Worm (Caenorhabditis elegans): ENCODE data around the gene tbc-8.

The tbc-8 gene

DNA sequence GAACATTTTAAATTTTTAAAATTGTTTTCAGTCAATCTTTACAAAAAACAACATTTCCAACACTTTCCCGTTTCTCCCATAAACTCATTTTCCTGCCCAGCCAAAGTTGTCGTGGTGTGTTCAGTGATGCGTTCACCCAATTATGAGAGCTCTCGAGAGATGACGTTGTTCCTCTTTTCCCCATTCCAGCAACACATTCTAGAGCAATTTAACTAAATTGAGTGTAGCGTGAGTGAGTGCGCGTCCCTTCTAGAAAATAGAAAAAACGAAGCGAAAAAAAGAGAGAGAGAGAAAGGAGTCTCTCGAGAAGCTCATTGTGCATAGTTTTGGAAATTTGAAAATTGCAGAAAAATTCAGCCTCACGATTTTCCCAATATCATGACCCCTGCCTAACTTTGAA lies 6.0 kb upstream of the tbc-8 start:
- no peak for TF ChIP-seq nhr-28 (tag; optimal IDR thresholded peaks at IDR 0.05)
- TF ChIP-seq sox-4 (tag; optimal IDR thresholded peaks at IDR 0.05), result no peak
- peak; percentile 22 for TF ChIP-seq fkh-10 (GFP tag; optimal IDR thresholded peaks at IDR 0.05)
- peak in 1 of 2 experiments; percentile 12 for TF ChIP-seq lsy-2 (tag; optimal IDR thresholded peaks at IDR 0.05)
- TF ChIP-seq ztf-11 (tag; optimal IDR thresholded peaks at IDR 0.05), result no peak
- peak; percentile 68 for TF ChIP-seq lin-14 (GFP tag; optimal IDR thresholded peaks at IDR 0.05)
- TF ChIP-seq nhr-71 (tag; optimal IDR thresholded peaks at IDR 0.05), result peak; percentile 16
- TF ChIP-seq nhr-85 (tag), result no peak

- TF ChIP-seq lin-39 (tag; optimal IDR thresholded peaks at IDR 0.05) (no peak), nhr-85 (tag) (peak; percentile 10), lin-14 (GFP tag; optimal IDR thresholded peaks at IDR 0.05) (peak; percentile 22), unc-130 (tag; optimal IDR thresholded peaks at IDR 0.05) (no peak), ceh-90 (tag; optimal IDR thresholded peaks at IDR 0.05) (no peak)
These were observed 4.8 kb upstream of the tbc-8 start for ce11 chrIII:10359916-10360315.

ce11 chrIII:10361456-10361855 lies 3.3 kb upstream of the tbc-8 start:
- TF ChIP-seq C16A3.4 (tag; optimal IDR thresholded peaks at IDR 0.05) (no peak), dpl-1 (GFP tag; optimal IDR thresholded peaks at IDR 0.05) (no peak), snu-23 (GFP tag; optimal IDR thresholded peaks at IDR 0.05) (no peak), unc-86 (tag; optimal IDR thresholded peaks at IDR 0.05) (no peak), nhr-71 (tag; optimal IDR thresholded peaks at IDR 0.05) (no peak), xbp-1 (tag; optimal IDR thresholded peaks at IDR 0.05) (no peak), rnt-1 (tag; optimal IDR thresholded peaks at IDR 0.05) (no peak), ceh-63 (GFP tag; optimal IDR thresholded peaks at IDR 0.05) (no peak), unc-30 (tag; optimal IDR thresholded peaks at IDR 0.05) (no peak), pqm-1 (tag; optimal IDR thresholded peaks at IDR 0.05) (no peak), zip-4 (GFP tag; optimal IDR thresholded peaks at IDR 0.05) (no peak), Y116A8C.19 (tag; optimal IDR thresholded peaks at IDR 0.05; ENCODE audit: borderline replicate concordance) (no peak), efl-1 (optimal IDR thresholded peaks at IDR 0.05) (no peak), efl-1 (GFP tag; optimal IDR thresholded peaks at IDR 0.05 in 1 of 2) (no peak)

DNA sequence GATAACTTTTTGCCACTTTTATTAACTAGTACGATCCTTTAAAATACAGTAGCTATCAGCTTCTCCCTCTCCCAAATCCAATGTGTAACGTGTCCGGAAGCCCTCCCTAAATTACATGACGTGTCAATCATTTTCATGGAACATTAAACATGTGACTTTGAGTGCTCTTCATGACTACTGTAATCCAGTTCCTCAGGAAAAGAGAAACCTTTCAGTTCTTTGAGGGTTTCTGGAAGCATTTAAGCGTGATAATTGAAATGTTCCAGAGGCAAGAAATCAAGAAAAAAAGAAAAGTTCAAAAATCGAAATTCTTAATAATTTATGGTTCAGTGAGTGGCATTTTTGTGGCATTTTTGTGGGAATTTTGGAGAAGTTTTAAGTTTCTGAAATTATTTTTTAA lies 1.8 kb upstream of the tbc-8 start:
- TF ChIP-seq F16B12.6 (tag; optimal IDR thresholded peaks at IDR 0.05) (no peak), swsn-7 (tag; optimal IDR thresholded peaks at IDR 0.05) (no peak), nhr-76 (tag; optimal IDR thresholded peaks at IDR 0.05) (no peak), ama-1 (optimal IDR thresholded peaks at IDR 0.05) (no peak), lin-14 (GFP tag; optimal IDR thresholded peaks at IDR 0.05) (no peak), fkh-4 (tag; optimal IDR thresholded peaks at IDR 0.05; ENCODE audit: borderline replicate concordance) (no peak), jun-1 (tag; optimal IDR thresholded peaks at IDR 0.05) (no peak), ceh-82 (tag; optimal IDR thresholded peaks at IDR 0.05) (no peak), pag-3 (tag; optimal IDR thresholded peaks at IDR 0.05; ENCODE audit: borderline replicate concordance, insufficient read depth) (no peak), ztf-4 (tag; optimal IDR thresholded peaks at IDR 0.05) (no peak), lsy-2 (tag; optimal IDR thresholded peaks at IDR 0.05) (peak in 1 of 2 experiments; percentile 29), egl-27 (tag; optimal IDR thresholded peaks at IDR 0.05) (no peak), pax-3 (tag; optimal IDR thresholded peaks at IDR 0.05) (peak; percentile 12), C34B4.2 (tag; optimal IDR thresholded peaks at IDR 0.05) (no peak), fkh-8 (tag; optimal IDR thresholded peaks at IDR 0.05) (peak; percentile 60), nhr-11 (tag; optimal IDR thresholded peaks at IDR 0.05) (no peak), dsc-1 (tag; optimal IDR thresholded peaks at IDR 0.05) (peak; percentile 64), pqm-1 (tag; optimal IDR thresholded peaks at IDR 0.05) (no peak)

Data from whole organism, L1 larva.